Worm (Caenorhabditis elegans) whole organism, young adult: ENCODE data around the gene C17E7.9.

ENCODE experiments used
- B0019.2 ChIP-seq: fragments of 200-800 bp; sonication (Bioruptor generic); conservative IDR thresholded peaks from 2 replicates; pipeline ENCODE4 v1.3.6; 2022; ENCODE audit warnings: missing genetic modification reagents, missing genetic modification characterization, missing compliant biosample characterization
- C06A6.2 ChIP-seq: fragments of 200-800 bp; sonication (Bioruptor generic); conservative IDR thresholded peaks from 2 replicates; pipeline ENCODE4 v1.3.6; 2022; ENCODE audit warnings: missing genetic modification characterization, missing compliant biosample characterization
- C17E4.6 ChIP-seq: fragments of 200-800 bp; sonication (Bioruptor generic); IDR thresholded peaks from 2 replicates; pipeline ENCODE4 v1.3.6; 2022; ENCODE audit warnings: missing genetic modification reagents, missing genetic modification characterization, missing compliant biosample characterization
- D2030.7 ChIP-seq: fragments of 200-800 bp; sonication (Bioruptor generic); IDR thresholded peaks from 2 replicates; pipeline ENCODE4 v1.3.6; 2022; ENCODE audit warnings: missing genetic modification reagents, missing genetic modification characterization, missing compliant biosample characterization
- F10E7.11 ChIP-seq: sonication (generic microtip); optimal IDR thresholded peaks from 2 replicates; lab custom pipeline; 2017; ENCODE audit warnings: mild to moderate bottlenecking, missing genetic modification characterization, moderate library complexity, missing compliant biosample characterization
- F23B12.7 ChIP-seq: sonication (generic microtip); optimal IDR thresholded peaks from 2 replicates; lab custom pipeline; 2017; ENCODE audit warnings: missing genetic modification characterization, mild to moderate bottlenecking, missing compliant biosample characterization, antibody characterized with exemption, moderate library complexity; ENCODE audit not compliant: insufficient read depth
- F39B2.1 ChIP-seq: fragments of 200-800 bp; sonication (Bioruptor generic); IDR thresholded peaks from 2 replicates; pipeline ENCODE4 v1.3.6; 2022; ENCODE audit warnings: missing genetic modification reagents, missing genetic modification characterization, missing compliant biosample characterization
- K11D2.4 ChIP-seq: fragments of 200-800 bp; sonication (Bioruptor generic); IDR thresholded peaks from 2 replicates; pipeline ENCODE4 v1.3.6; 2022; ENCODE audit warnings: missing genetic modification reagents, missing genetic modification characterization, missing compliant biosample characterization
- K12H6.12 ChIP-seq: fragments of 200-800 bp; sonication (Bioruptor generic); optimal IDR thresholded peaks from 2 replicates; lab custom pipeline; 2018; ENCODE audit warnings: mild to moderate bottlenecking, missing genetic modification characterization, missing compliant biosample characterization
- ZK185.1 ChIP-seq: sonication (generic microtip); optimal IDR thresholded peaks from 2 replicates; lab custom pipeline; 2016; ENCODE audit warnings: mild to moderate bottlenecking, missing genetic modification characterization, missing compliant biosample characterization; ENCODE audit not compliant: poor library complexity, severe bottlenecking
- athp-1 ChIP-seq: sonication (generic microtip); optimal IDR thresholded peaks from 2 replicates; lab custom pipeline; 2017; ENCODE audit warnings: mild to moderate bottlenecking, missing genetic modification characterization, missing compliant biosample characterization
- attf-3 ChIP-seq: fragments of 200-800 bp; sonication (Bioruptor generic); conservative IDR thresholded peaks from 2 replicates; pipeline ENCODE4 v1.3.6; 2022; ENCODE audit warnings: missing genetic modification reagents, missing genetic modification characterization, missing compliant biosample characterization
- cebp-2 ChIP-seq: fragments of 200-800 bp; sonication (Bioruptor generic); IDR thresholded peaks from 2 replicates; pipeline ENCODE4 v1.3.6; 2022; ENCODE audit warnings: missing genetic modification characterization, missing compliant biosample characterization
- ceh-100 ChIP-seq: fragments of 200-800 bp; sonication (Bioruptor generic); IDR thresholded peaks from 2 replicates; pipeline ENCODE4 v1.3.6; 2022; ENCODE audit warnings: missing genetic modification reagents, missing genetic modification characterization, missing compliant biosample characterization
- ceh-91 ChIP-seq: fragments of 200-800 bp; sonication (Bioruptor generic); IDR thresholded peaks from 2 replicates; pipeline ENCODE4 v1.3.6; 2022; ENCODE audit warnings: missing genetic modification reagents, missing genetic modification characterization, missing compliant biosample characterization
- dpff-1 ChIP-seq: sonication (generic microtip); optimal IDR thresholded peaks from 2 replicates; lab custom pipeline; 2017; ENCODE audit warnings: mild to moderate bottlenecking, missing genetic modification characterization, missing compliant biosample characterization
- dpl-1 ChIP-seq: fragments of 150-350 bp; optimal IDR thresholded peaks from 2 replicates; lab custom pipeline; 2014; ENCODE audit warnings: missing biosample characterization, missing genetic modification reagents, missing genetic modification characterization
- gei-17 ChIP-seq: fragments of 200-800 bp; sonication (Bioruptor generic); optimal IDR thresholded peaks from 2 replicates; lab custom pipeline; 2018; ENCODE audit warnings: mild to moderate bottlenecking, missing genetic modification characterization, missing compliant biosample characterization
- hlh-12 ChIP-seq: sonication (generic microtip); optimal IDR thresholded peaks from 2 replicates; lab custom pipeline; 2016; ENCODE audit warnings: missing genetic modification characterization, missing compliant biosample characterization
- hmg-20 ChIP-seq: fragments of 200-800 bp; sonication (Bioruptor generic); IDR thresholded peaks from 2 replicates; pipeline ENCODE4 v1.3.6; 2022; ENCODE audit warnings: missing genetic modification reagents, missing genetic modification characterization, missing compliant biosample characterization
- hrde-1 ChIP-seq: sonication (generic microtip); optimal IDR thresholded peaks from 2 replicates; lab custom pipeline; 2016; ENCODE audit warnings: missing genetic modification characterization, mild to moderate bottlenecking, missing compliant biosample characterization, moderate library complexity, missing genotype, missing genetic modification reagents, borderline replicate concordance
- lin-26 ChIP-seq: fragments of 200-800 bp; sonication (Bioruptor generic); IDR thresholded peaks from 2 replicates; pipeline ENCODE4 v1.3.6; 2022; ENCODE audit warnings: missing genetic modification reagents, missing genetic modification characterization, missing compliant biosample characterization
- lin-54 ChIP-seq: fragments of 200-800 bp; sonication (Bioruptor generic); optimal IDR thresholded peaks from 2 replicates; lab custom pipeline; 2018; ENCODE audit warnings: mild to moderate bottlenecking, missing genetic modification characterization, missing compliant biosample characterization
- nfya-1 ChIP-seq: sonication (generic microtip); optimal IDR thresholded peaks from 2 replicates; lab custom pipeline; 2017; ENCODE audit warnings: antibody characterized with exemption, missing compliant biosample characterization, missing genetic modification characterization, borderline replicate concordance; ENCODE audit not compliant: insufficient read depth
- nfya-2 ChIP-seq: fragments of 200-800 bp; sonication (Bioruptor generic); IDR thresholded peaks from 2 replicates; pipeline ENCODE4 v1.3.6; 2022; ENCODE audit warnings: missing genetic modification reagents, missing genetic modification characterization, missing compliant biosample characterization
- nfyb-1 ChIP-seq: fragments of 200-800 bp; sonication (Bioruptor generic); IDR thresholded peaks from 2 replicates; pipeline ENCODE4 v1.3.6; 2022; ENCODE audit warnings: missing genetic modification reagents, missing genetic modification characterization, missing compliant biosample characterization
- nhr-80 ChIP-seq: sonication (generic microtip); optimal IDR thresholded peaks from 2 replicates; lab custom pipeline; 2016; ENCODE audit warnings: missing genetic modification characterization, missing compliant biosample characterization
- pbrm-1 ChIP-seq: fragments of 200-800 bp; sonication (Bioruptor generic); IDR thresholded peaks from 2 replicates; pipeline ENCODE4 v1.3.6; 2022; ENCODE audit warnings: missing genetic modification reagents, missing genetic modification characterization, missing compliant biosample characterization
- sea-2 ChIP-seq: fragments of 200-800 bp; sonication (Bioruptor generic); IDR thresholded peaks from 2 replicates; pipeline ENCODE4 v1.3.6; 2022; ENCODE audit warnings: missing genetic modification characterization, missing compliant biosample characterization
- snpc-1.1 ChIP-seq: sonication (generic microtip); optimal IDR thresholded peaks from 2 replicates; lab custom pipeline; 2017; ENCODE audit warnings: missing genetic modification characterization, mild to moderate bottlenecking, missing compliant biosample characterization, antibody characterized with exemption, moderate library complexity, missing genotype, missing genetic modification reagents; ENCODE audit not compliant: insufficient read depth
- snpc-3.4 ChIP-seq: sonication (generic microtip); optimal IDR thresholded peaks from 2 replicates; lab custom pipeline; 2017; ENCODE audit warnings: missing genetic modification characterization, mild to moderate bottlenecking, missing compliant biosample characterization, antibody characterized with exemption, moderate library complexity, missing genotype, missing genetic modification reagents
- zim-3 ChIP-seq: sonication (generic microtip); optimal IDR thresholded peaks from 2 replicates; lab custom pipeline; 2017; ENCODE audit warnings: mild to moderate bottlenecking, missing genetic modification characterization, moderate library complexity, missing compliant biosample characterization
- ztf-22 ChIP-seq: fragments of 200-800 bp; sonication (Bioruptor generic); optimal IDR thresholded peaks from 2 replicates; lab custom pipeline; 2018; ENCODE audit warnings: mild to moderate bottlenecking, missing genetic modification characterization, moderate library complexity, missing compliant biosample characterization
- ztf-3 ChIP-seq: fragments of 200-800 bp; sonication (Bioruptor generic); optimal IDR thresholded peaks from 2 replicates; lab custom pipeline; 2018; ENCODE audit warnings: mild to moderate bottlenecking, missing genetic modification characterization, missing compliant biosample characterization

The C17E7.9 gene

ce11 chrV:3889113-3889512, 1.5 kb downstream of the C17E7.9 start, which contains the start of gene C17E7.13:
TSS of gene C17E7.13 (minus strand) at chrV:3889288.
- TF ChIP-seq nhr-80 (tag; lab: Kevin White, UChicago) = peak; percentile 8
- no peak for TF ChIP-seq K11D2.4 (GFP tag; lab: Robert Waterston, UW)

DNA sequence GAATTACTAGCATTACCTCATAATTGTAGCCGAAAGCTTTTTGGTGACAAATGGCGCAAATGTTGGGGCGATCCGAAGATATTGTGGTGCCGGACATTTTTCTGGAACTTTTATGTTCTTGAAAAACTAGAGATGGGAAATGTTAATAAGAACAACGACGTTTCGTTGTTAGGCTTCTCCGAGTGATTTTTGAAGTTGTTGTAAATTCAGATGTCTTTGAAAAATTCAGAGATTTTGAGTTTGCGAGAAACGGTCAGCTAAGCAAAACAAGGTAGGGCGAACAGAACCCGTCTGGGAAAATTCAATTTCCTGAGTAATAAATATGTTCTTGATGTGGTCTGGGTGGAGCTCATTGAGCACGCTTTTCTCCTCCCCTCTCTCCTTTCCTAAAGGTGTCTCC, 4.6 kb downstream of the C17E7.9 start, which contains the start of gene nhr-124:
nhr-124 (minus strand) TSS at position 101 of the 400 bp plus-strand sequence.
- no peak for TF ChIP-seq ZK185.1 (tag; lab: Kevin White, UChicago)
- TF ChIP-seq F23B12.7 (tag; lab: Kevin White, UChicago) = no peak
- no peak for TF ChIP-seq nfya-2 (GFP tag; lab: Robert Waterston, UW)
- TF ChIP-seq ceh-100 (GFP tag; lab: Robert Waterston, UW) = no peak
- TF ChIP-seq snpc-3.4 (tag; lab: Kevin White, UChicago) = no peak
- no peak for TF ChIP-seq cebp-2
- TF ChIP-seq athp-1 (tag; lab: Kevin White, UChicago) = no peak
- no peak for TF ChIP-seq C06A6.2 (GFP tag; lab: Robert Waterston, UW)
- TF ChIP-seq, all 124 proteins: peak for 0

DNA sequence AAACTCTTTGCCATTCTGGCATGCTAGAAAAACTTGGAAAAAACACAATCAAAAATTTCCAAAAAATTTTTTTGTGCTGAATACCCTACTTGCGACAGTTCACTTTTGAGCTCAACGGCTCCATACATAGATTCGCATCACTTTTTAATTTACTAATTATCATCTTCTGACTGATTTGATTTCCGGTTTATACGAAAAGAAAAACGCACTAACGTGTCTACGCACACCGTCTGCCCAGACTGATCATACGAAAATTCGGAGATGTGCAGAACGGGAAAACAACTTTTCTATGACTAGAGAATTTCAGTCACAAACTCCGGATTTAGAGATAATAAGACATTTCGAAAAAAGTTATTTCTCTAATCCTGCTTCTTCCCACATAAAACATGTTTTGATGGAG, 6.1 kb downstream of the C17E7.9 start:
- no peak for TF ChIP-seq ceh-91 (GFP tag; lab: Robert Waterston, UW)
- no peak for TF ChIP-seq snpc-1.1 (tag; lab: Kevin White, UChicago)
- no peak for TF ChIP-seq nfya-1 (tag; lab: Kevin White, UChicago)
- TF ChIP-seq D2030.7 (GFP tag; lab: Robert Waterston, UW) = no peak
- TF ChIP-seq C17E4.6 = no peak
- TF ChIP-seq nfyb-1 (GFP tag; lab: Robert Waterston, UW) = no peak
- TF ChIP-seq dpff-1 (tag; lab: Kevin White, UChicago) = no peak

DNA sequence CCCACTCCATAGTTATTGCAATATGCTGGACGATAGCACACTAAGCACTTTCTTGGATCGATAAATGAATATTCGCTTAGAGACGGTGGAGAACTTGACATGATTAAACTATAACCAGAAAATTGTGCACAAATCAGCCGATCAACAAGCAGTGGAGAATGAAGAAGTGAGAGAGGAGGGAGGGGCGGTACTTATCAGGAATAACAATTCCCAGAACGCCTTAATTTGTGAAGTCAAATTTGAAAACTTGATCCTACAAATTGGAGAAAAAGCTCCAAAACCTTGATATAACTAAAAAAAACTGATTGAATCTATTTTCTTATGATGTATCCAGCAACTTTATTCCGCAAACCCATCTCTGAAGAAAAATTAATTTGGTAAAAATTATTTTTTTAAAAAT, 12.4 kb downstream of the C17E7.9 start, which contains the start of gene nhr-159:
nhr-159 (minus strand) TSS at position 101 of the 400 bp plus-strand sequence.
- TF ChIP-seq lin-54 (GFP tag; lab: Kevin White, UChicago) = no peak
- TF ChIP-seq hrde-1 (tag; lab: Kevin White, UChicago) = no peak

DNA sequence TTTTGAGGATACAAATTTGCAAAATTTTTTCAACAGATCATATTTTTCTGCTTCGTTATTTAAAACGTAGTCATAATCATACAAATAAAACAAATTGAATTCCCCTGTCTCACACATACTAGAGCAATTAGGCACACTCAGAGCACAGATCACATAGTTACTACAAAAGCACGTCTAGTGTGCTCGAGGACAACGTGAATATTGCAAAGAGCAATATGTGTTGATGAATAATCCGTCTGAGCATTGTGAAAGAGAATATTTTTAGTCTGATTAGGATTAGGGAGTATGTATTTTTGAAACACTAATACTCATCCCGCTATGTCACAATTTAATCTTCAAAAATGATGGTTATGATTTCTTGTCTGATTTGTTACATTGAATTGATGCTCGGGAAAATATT, 13.4 kb downstream of the C17E7.9 start:
- no peak for TF ChIP-seq zim-3
- TF ChIP-seq nfyb-1 (GFP tag; lab: Robert Waterston, UW) = no peak
- TF ChIP-seq dpff-1 (tag; lab: Kevin White, UChicago) = no peak
- no peak for TF ChIP-seq lin-26 (GFP tag; lab: Robert Waterston, UW)
- TF ChIP-seq dpl-1 (GFP tag; lab: Kevin White, UChicago) = no peak
- TF ChIP-seq hlh-12 (tag; lab: Kevin White, UChicago) = no peak
- no peak for TF ChIP-seq hmg-20 (GFP tag; lab: Robert Waterston, UW)
- TF ChIP-seq, all 124 proteins: peak for 0

DNA sequence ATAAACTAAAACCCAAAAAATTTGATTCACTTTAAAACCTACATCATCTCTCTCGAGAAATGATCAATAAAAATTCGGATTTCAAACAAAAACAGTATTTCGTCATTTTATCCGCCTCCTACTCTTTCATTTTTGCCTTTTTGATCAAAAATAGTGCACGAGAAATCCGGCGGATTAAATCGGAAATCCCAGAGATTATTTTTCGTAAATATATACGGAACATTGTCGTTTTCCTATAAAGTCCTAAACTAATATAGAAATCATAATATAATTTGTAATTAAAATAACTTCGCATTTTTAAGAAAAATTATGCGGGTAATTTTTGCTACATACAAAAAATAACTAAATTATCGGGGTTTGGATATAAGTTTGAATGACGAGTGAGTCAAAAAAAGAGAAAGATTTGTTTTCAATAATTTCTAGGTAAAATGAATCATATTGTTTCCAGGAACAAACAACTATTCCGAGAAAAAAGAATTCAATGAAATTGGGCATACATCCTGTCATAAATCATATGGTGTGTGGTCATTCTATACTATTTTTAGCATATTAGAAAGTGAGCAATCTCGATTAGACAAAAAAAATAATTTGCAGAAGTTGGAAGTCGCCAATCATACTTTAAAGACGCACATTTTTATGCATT, 16.4 kb downstream of the C17E7.9 start, which contains the start of gene nhr-158:
nhr-158 (minus strand) TSS at position 51 of the 643 bp plus-strand sequence.
- TF ChIP-seq K12H6.12 (tag; lab: Kevin White, UChicago) (no peak), F39B2.1 (GFP tag; lab: Robert Waterston, UW) (no peak), attf-3 (GFP tag; lab: Robert Waterston, UW) (no peak), sea-2 (GFP tag; lab: Robert Waterston, UW) (no peak), nhr-80 (tag; lab: Kevin White, UChicago) (no peak), ztf-22 (no peak), B0019.2 (GFP tag; lab: Robert Waterston, UW) (no peak), ceh-91 (GFP tag; lab: Robert Waterston, UW) (no peak), gei-17 (GFP tag; lab: Kevin White, UChicago) (no peak), hmg-20 (GFP tag; lab: Robert Waterston, UW) (no peak), ztf-3 (no peak), F23B12.7 (tag; lab: Kevin White, UChicago) (no peak), F10E7.11 (tag; lab: Kevin White, UChicago) (no peak), pbrm-1 (no peak)
